Worm (Caenorhabditis elegans) whole organism, mixed stage, embryonic: ENCODE results near the gene F45E12.5.

Source experiments
- M03D4.4 ChIP-seq: sonication (generic microtip); optimal IDR thresholded peaks from 2 replicates; lab custom pipeline; 2017; ENCODE audit warnings: mild to moderate bottlenecking, missing genetic modification characterization, missing compliant biosample characterization
- bed-3 ChIP-seq: fragments of 200-800 bp; sonication (Bioruptor generic); optimal IDR thresholded peaks from 3 replicates; lab custom pipeline; 2018; ENCODE audit warnings: mild to moderate bottlenecking, missing genetic modification characterization, moderate library complexity, missing compliant biosample characterization
- ceh-43 ChIP-seq: fragments of 200-800 bp; sonication (Bioruptor generic); optimal IDR thresholded peaks from 2 replicates; lab custom pipeline; 2018; ENCODE audit warnings: mild to moderate bottlenecking, missing genetic modification characterization, moderate library complexity, missing compliant biosample characterization
- ces-1 ChIP-seq: fragments of 150-350 bp; optimal IDR thresholded peaks from 2 replicates; lab custom pipeline; 2014; ENCODE audit warnings: missing biosample characterization, missing genetic modification reagents, missing genetic modification characterization
- cnd-1 ChIP-seq: fragments of 200-800 bp; sonication (Bioruptor generic); optimal IDR thresholded peaks from 2 replicates; lab custom pipeline; 2018; ENCODE audit warnings: mild to moderate bottlenecking, missing genetic modification characterization, missing compliant biosample characterization
- lin-13 ChIP-seq: fragments of 150-350 bp; optimal IDR thresholded peaks from 2 replicates; lab custom pipeline; 2014; ENCODE audit warnings: missing biosample characterization, missing genetic modification characterization
- lsy-2 ChIP-seq: fragments of 150-350 bp; optimal IDR thresholded peaks from 2 replicates; lab custom pipeline; 2014; ENCODE audit warnings: missing biosample characterization, missing genetic modification characterization
- nhr-28 ChIP-seq: fragments of 150-350 bp; optimal IDR thresholded peaks from 2 replicates; lab custom pipeline; 2014; ENCODE audit warnings: missing biosample characterization, missing genetic modification characterization
- nhr-76 ChIP-seq: sonication (generic microtip); optimal IDR thresholded peaks from 2 replicates; lab custom pipeline; 2017; ENCODE audit warnings: missing biosample characterization, missing genetic modification characterization
- pha-4 ChIP-seq: fragments of 150-350 bp; optimal IDR thresholded peaks from 2 replicates; lab custom pipeline; 2018; ENCODE audit warnings: missing biosample characterization, missing genetic modification reagents, missing genetic modification characterization
- snpc-4 ChIP-seq: fragments of 150-350 bp; optimal IDR thresholded peaks from 2 replicates; lab custom pipeline; 2014; ENCODE audit warnings: missing biosample characterization, missing genetic modification characterization
- unc-62 ChIP-seq: fragments of 150-350 bp; optimal IDR thresholded peaks from 2 replicates; lab custom pipeline; 2014; ENCODE audit warnings: missing biosample characterization, missing genetic modification reagents, missing genetic modification characterization
- ztf-11 ChIP-seq: fragments of 150-350 bp; optimal IDR thresholded peaks from 2 replicates; lab custom pipeline; 2014; ENCODE audit warnings: missing biosample characterization, missing genetic modification characterization

DNA sequence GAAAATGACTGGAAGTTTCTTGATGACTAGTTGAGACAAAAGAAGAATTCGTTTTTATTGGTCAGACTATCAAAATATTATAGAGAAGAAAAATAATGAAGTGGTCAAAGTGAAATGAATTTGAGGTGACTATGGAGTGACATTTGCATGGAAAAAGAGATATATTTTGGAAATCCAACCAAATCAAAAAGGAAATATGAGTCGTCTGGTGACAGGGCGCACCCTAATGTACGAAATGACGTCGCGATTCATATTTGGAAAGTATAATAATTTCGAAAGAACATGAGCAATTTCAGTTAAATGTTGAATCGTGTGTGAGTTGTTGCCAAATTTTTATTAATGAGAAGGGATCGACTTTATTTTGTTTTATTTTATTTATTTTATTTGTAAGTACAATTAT lies 7.6 kb upstream of the F45E12.5 start, which contains the start of gene F21D12.2:
- TF ChIP-seq unc-62 (GFP tag; lab: Kevin White, UChicago): no peak
- no peak for TF ChIP-seq nhr-76 (tag; lab: Kevin White, UChicago)
- no peak for TF ChIP-seq ces-1 (GFP tag; lab: Kevin White, UChicago)
- TF ChIP-seq M03D4.4 (tag; lab: Kevin White, UChicago): no peak
- TF ChIP-seq ztf-11 (tag; lab: Kevin White, UChicago): no peak
- no peak for TF ChIP-seq cnd-1 (tag; lab: Kevin White, UChicago)
- no peak for TF ChIP-seq pha-4
- no peak for TF ChIP-seq nhr-28 (tag; lab: Kevin White, UChicago)
- no peak for TF ChIP-seq snpc-4
- no peak for TF ChIP-seq bed-3
- no peak for TF ChIP-seq lin-13 (tag; lab: Kevin White, UChicago)
- TF ChIP-seq ceh-43 (GFP tag; lab: Kevin White, UChicago): no peak
- TF ChIP-seq lsy-2: no peak
